Worm (Caenorhabditis elegans) whole organism, young adult: ENCODE measurements around the gene cest-2.1.

Experiments used
- F33H1.4 ChIP-seq: fragments of 200-800 bp; sonication (Bioruptor generic); IDR thresholded peaks from 2 replicates; pipeline ENCODE4 v1.3.6; 2022; ENCODE audit warnings: missing genetic modification reagents, missing genetic modification characterization, missing compliant biosample characterization
- F37B4.10 ChIP-seq: fragments of 200-800 bp; sonication (Bioruptor generic); IDR thresholded peaks from 2 replicates; pipeline ENCODE4 v1.3.6; 2022; ENCODE audit warnings: missing genetic modification characterization, missing compliant biosample characterization
- Y53F4B.3 ChIP-seq: fragments of 200-800 bp; sonication (Bioruptor generic); IDR thresholded peaks from 2 replicates; pipeline ENCODE4 v1.3.6; 2022; ENCODE audit warnings: missing genetic modification reagents, missing genetic modification characterization, missing compliant biosample characterization
- ama-1 ChIP-seq, 3 experiments: fragments of 150-350 bp in 1 of 3; sonication (generic microtip) in 2 of 3; optimal IDR thresholded peaks; 2 replicates each; lab custom pipeline; 2014 to 2018; ENCODE audit warnings: missing biosample characterization in 2 of 3, missing genetic modification characterization in 2 of 3, missing genetic modification reagents in 2 of 3
- attf-3 ChIP-seq: fragments of 200-800 bp; sonication (Bioruptor generic); conservative IDR thresholded peaks from 2 replicates; pipeline ENCODE4 v1.3.6; 2022; ENCODE audit warnings: missing genetic modification reagents, missing genetic modification characterization, missing compliant biosample characterization
- gei-17 ChIP-seq: fragments of 200-800 bp; sonication (Bioruptor generic); optimal IDR thresholded peaks from 2 replicates; lab custom pipeline; 2018; ENCODE audit warnings: mild to moderate bottlenecking, missing genetic modification characterization, missing compliant biosample characterization
- lag-1 ChIP-seq: fragments of 200-800 bp; sonication (Bioruptor generic); IDR thresholded peaks from 2 replicates; pipeline ENCODE4 v1.3.6; 2022; ENCODE audit warnings: missing genetic modification reagents, missing genetic modification characterization, missing compliant biosample characterization
- let-526 ChIP-seq: fragments of 200-800 bp; sonication (Bioruptor generic); IDR thresholded peaks from 2 replicates; pipeline ENCODE4 v1.3.6; 2022; ENCODE audit warnings: missing genetic modification reagents, missing genetic modification characterization, missing compliant biosample characterization
- pha-4 ChIP-seq: fragments of 150-350 bp; sonication (generic microtip); optimal IDR thresholded peaks from 2 replicates; lab custom pipeline; 2014; ENCODE audit warnings: missing biosample characterization, missing genetic modification reagents, missing genetic modification characterization
- sdz-38 ChIP-seq: sonication (generic microtip); optimal IDR thresholded peaks from 2 replicates; lab custom pipeline; 2016; ENCODE audit warnings: missing genotype, missing genetic modification characterization, missing compliant biosample characterization
- unc-130 ChIP-seq: sonication (generic microtip); optimal IDR thresholded peaks from 2 replicates; lab custom pipeline; 2016; ENCODE audit warnings: missing genetic modification reagents, missing genetic modification characterization, missing compliant biosample characterization

DNA sequence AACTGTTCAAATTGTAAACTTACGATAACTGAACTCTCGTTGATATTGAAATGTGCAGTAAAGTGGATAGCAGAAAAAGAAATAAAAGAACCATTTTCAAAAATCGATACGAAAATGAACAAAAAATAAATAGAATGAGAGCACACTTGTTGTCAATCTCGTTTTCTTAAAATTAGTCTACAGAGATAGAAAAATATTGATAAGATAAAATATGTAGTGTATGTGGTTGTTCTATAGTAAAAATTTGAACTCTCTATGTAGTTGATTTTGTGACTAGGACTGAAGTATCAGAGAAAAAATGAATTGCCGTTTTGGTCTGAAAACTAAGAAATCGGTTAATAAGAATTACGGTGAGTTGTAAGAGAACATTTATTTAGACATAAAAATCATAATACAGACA, at the start of gene cest-2.1:
- TF ChIP-seq pha-4 (tag; lab: Kevin White, UChicago) = no peak
- TF ChIP-seq let-526 = no peak
- no peak for TF ChIP-seq lag-1 (GFP tag; lab: Robert Waterston, UW)
- TF ChIP-seq ama-1 (optimal IDR thresholded peaks at IDR 0.05; lab: Kevin White, UChicago) = no peak
- no peak for TF ChIP-seq ama-1 (GFP tag; optimal IDR thresholded peaks at IDR 0.05; lab: Kevin White, UChicago)
- no peak for TF ChIP-seq Y53F4B.3
- no peak for TF ChIP-seq F33H1.4 (GFP tag; lab: Robert Waterston, UW)
- TF ChIP-seq attf-3 = no peak
- no peak for TF ChIP-seq sdz-38 (tag; lab: Kevin White, UChicago)
- no peak for TF ChIP-seq unc-130
- no peak for TF ChIP-seq F37B4.10 (GFP tag; lab: Robert Waterston, UW)
- no peak for TF ChIP-seq gei-17 (GFP tag; lab: Kevin White, UChicago)
